Fruit fly (Drosophila melanogaster): ENCODE results near the gene Secp43.
A peak's percentile ranks its signal among the peaks of the same experiment; 100 is the strongest.

Secp43 gene

DNA sequence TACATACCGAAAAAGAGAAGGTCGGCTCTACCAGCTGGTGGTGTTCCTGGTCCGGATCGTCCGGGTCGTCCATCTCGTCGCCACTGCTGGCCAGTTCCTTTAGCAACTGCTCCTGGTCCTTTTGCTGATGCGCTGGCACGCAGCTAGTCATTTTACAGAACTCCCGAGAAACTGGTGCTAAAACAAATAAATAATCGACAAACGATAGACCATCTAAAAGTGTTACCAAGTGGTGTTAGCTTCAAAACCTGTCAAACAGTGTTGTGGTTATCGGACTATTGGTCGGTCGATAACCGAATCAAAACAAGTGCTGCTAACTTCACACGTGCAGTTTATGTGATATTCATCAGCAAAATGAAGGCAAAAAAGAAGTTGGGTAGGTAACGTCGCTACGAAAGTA lies 9.8 kb downstream of the Secp43 start, which contains the start of the genes morgue and Elp3:
Gene morgue (minus strand): TSS at position 224 of the 400 bp plus-strand sequence.
Gene Elp3 (plus strand): TSS at position 276 of the 400 bp plus-strand sequence.
- TF ChIP-seq Pif1B (GFP tag; optimal IDR thresholded peaks at IDR 0.05) (no peak), CG14655 (GFP tag; optimal IDR thresholded peaks at IDR 0.05) (no peak), CG8159 (tag; optimal IDR thresholded peaks at IDR 0.05) (no peak), CG4496 (GFP tag; IDR thresholded peaks at IDR 0.05) (no peak), Pif1A (GFP tag; optimal IDR thresholded peaks at IDR 0.05) (no peak), gl (tag; optimal IDR thresholded peaks at IDR 0.05) (no peak), Ets98B (GFP tag; IDR thresholded peaks at IDR 0.05) (no peak), CG8301 (tag; optimal IDR thresholded peaks at IDR 0.05) (no peak), EcR (GFP tag; optimal IDR thresholded peaks at IDR 0.05) (no peak), CG17806 (tag; optimal IDR thresholded peaks at IDR 0.05) (no peak)

DNA sequence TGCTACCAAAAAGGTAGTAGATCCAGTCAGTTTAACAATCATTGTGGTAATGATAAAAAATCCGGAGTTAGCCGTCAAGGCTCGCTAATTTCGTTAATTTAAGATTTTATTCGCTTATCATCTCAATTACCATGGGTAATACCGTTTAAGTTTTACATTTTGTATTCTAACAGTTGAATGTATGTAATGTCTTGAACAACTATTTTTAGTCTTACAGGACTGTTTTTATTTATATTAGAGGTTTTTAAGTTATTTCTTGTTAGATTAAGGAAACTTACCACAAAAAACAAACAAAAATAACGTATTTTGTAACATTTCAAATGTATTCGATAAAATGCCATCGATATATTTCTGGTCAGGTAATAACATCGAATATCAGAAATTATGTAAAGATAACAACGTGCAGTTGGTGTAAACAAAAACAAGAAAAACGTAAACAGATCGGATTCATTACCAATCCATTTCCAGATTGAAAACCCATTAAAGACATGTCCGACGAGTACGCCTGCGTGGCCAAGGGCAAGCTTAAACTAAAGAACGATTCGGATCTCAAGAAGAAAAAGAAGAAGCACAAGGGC lies 12.2 kb downstream of the Secp43 start, which contains the start of the genes Sfp24F and CG15432:
Gene Sfp24F (minus strand): TSS at position 51 of the 578 bp plus-strand sequence.
Gene CG15432 (plus strand): TSS at position 311 of the 578 bp plus-strand sequence.
- TF ChIP-seq Snoo (tag; optimal IDR thresholded peaks at IDR 0.05) = no peak
- TF ChIP-seq CG8301 (tag; optimal IDR thresholded peaks at IDR 0.05) = no peak
- TF ChIP-seq CG8159 (tag; optimal IDR thresholded peaks at IDR 0.05) = no peak
- TF ChIP-seq Pif1B (GFP tag; optimal IDR thresholded peaks at IDR 0.05) = no peak
- no peak for TF ChIP-seq CG32121 (GFP tag; IDR thresholded peaks at IDR 0.05)
- no peak for TF ChIP-seq CG34367 (tag; optimal IDR thresholded peaks at IDR 0.05)
- no peak for TF ChIP-seq fd96Ca (GFP tag; IDR thresholded peaks at IDR 0.05)
- no peak for TF ChIP-seq D1 (tag; optimal IDR thresholded peaks at IDR 0.05)
- no peak for TF ChIP-seq CG4496 (GFP tag; IDR thresholded peaks at IDR 0.05)
- no peak for TF ChIP-seq rn (GFP tag; IDR thresholded peaks at IDR 0.05)
- TF ChIP-seq CG15710 (tag; optimal IDR thresholded peaks at IDR 0.05) = no peak
- TF ChIP-seq CG17806 (tag; optimal IDR thresholded peaks at IDR 0.05) = no peak
- TF ChIP-seq CG9948 (tag; optimal IDR thresholded peaks at IDR 0.05) = no peak
- no peak for TF ChIP-seq Pif1A (GFP tag; optimal IDR thresholded peaks at IDR 0.05)
- no peak for TF ChIP-seq EcR (GFP tag; optimal IDR thresholded peaks at IDR 0.05)
- no peak for TF ChIP-seq CG10348 (GFP tag; IDR thresholded peaks at IDR 0.05)
- no peak for TF ChIP-seq Ets98B (GFP tag; IDR thresholded peaks at IDR 0.05)
- no peak for TF ChIP-seq CG14655 (GFP tag; optimal IDR thresholded peaks at IDR 0.05)

DNA sequence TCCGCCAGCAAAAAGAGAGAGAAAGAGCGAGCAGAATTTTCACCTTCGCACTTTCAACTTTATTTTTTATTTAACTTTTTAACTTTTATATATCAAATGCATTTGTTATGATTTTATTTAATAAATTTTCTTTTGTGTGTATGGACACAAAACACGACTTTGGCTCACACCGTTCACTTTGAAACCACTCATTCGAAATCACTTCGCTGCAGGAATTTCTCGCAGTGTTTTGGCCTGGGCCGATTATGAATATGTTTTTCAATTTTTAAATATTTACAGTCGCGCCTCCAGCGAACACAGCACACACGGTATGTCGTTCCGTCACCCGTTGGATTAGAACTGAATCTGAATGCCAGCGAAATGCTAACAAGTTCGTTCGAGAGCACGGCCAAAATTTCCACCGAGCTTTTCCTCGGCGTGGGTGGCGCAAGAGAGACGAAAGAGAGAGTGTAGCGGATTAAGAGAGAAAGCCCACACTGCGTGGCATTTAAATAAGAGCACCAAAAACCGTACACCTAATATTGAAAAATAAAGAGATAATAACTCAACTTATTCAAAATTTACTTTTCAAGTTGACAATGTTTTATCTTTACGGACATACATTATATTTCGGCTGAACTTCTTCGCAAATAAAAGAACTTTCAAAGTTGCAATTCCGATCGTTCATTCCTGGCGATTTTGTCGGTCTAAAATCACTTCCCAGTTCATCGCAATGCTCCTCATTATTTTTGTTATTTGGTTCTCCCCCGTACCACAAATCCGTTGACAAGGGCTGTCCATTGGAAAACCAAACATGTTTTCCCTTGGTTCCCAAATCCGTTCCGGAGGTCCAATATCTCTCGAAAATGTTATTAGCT lies 13.1 kb downstream of the Secp43 start, which contains the start of gene CG15431:
Gene CG15431 (minus strand): TSS at position 402 of the 857 bp plus-strand sequence.
- TF ChIP-seq CG8159 (tag; optimal IDR thresholded peaks at IDR 0.05) = peak; percentile 35
- TF ChIP-seq gl (tag; optimal IDR thresholded peaks at IDR 0.05) = no peak
- peak; percentile 15; the same call in 1 of the 2 replicates for TF ChIP-seq CG32121 (GFP tag; IDR thresholded peaks at IDR 0.05)
- TF ChIP-seq CG17806 (tag; optimal IDR thresholded peaks at IDR 0.05) = no peak
- TF ChIP-seq fd96Ca (GFP tag; IDR thresholded peaks at IDR 0.05) = peak; percentile 67; the same call in 2 of the 3 replicates
- TF ChIP-seq CG12605 (GFP tag; IDR thresholded peaks at IDR 0.05) = no peak
- TF ChIP-seq Pif1B (GFP tag; optimal IDR thresholded peaks at IDR 0.05) = no peak
- peak; percentile 41 for TF ChIP-seq Ets98B (GFP tag; IDR thresholded peaks at IDR 0.05)
- no peak for TF ChIP-seq CG15710 (tag; optimal IDR thresholded peaks at IDR 0.05)
- TF ChIP-seq CG9948 (tag; optimal IDR thresholded peaks at IDR 0.05) = no peak
- TF ChIP-seq CG4496 (GFP tag; IDR thresholded peaks at IDR 0.05) = peak; percentile 63; the same call in 1 of the 3 replicates
- no peak for TF ChIP-seq rn (GFP tag; IDR thresholded peaks at IDR 0.05)
- TF ChIP-seq CG34367 (tag; optimal IDR thresholded peaks at IDR 0.05) = no peak
- TF ChIP-seq CG8301 (tag; optimal IDR thresholded peaks at IDR 0.05) = no peak
- TF ChIP-seq CG14655 (GFP tag; optimal IDR thresholded peaks at IDR 0.05) = no peak
- no peak for TF ChIP-seq Pif1A (GFP tag; optimal IDR thresholded peaks at IDR 0.05)
- TF ChIP-seq Snoo (tag; optimal IDR thresholded peaks at IDR 0.05) = no peak

DNA sequence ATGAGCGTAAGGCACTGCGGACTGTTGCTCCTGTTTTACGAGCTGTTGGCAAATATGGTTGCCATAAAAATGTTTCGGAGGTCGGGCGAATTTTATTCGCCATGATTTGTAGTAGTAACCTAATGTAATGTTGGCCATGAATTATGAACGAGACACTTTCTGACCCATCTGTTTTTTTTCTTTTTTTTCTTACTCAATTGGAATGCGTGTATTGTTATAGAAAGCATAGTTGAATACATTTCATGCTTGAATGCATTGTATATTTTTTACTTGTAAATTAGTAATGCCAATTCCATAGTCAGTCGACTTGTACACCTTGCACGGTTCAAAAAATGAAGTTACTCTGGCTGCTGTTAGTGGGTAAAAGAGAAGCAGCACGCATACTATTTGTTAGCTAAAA lies 16.8 kb downstream of the Secp43 start, which contains the start of gene CG43056:
Gene CG43056 (plus strand): TSS at position 301 of the 400 bp plus-strand sequence.
- TF ChIP-seq rn (GFP tag; IDR thresholded peaks at IDR 0.05) (no peak), gl (tag; optimal IDR thresholded peaks at IDR 0.05) (no peak), Pif1A (GFP tag; optimal IDR thresholded peaks at IDR 0.05) (no peak), CG9948 (tag; optimal IDR thresholded peaks at IDR 0.05) (no peak), CG15710 (tag; optimal IDR thresholded peaks at IDR 0.05) (no peak), CG8159 (tag; optimal IDR thresholded peaks at IDR 0.05) (no peak), EcR (GFP tag; optimal IDR thresholded peaks at IDR 0.05) (no peak), CG10348 (GFP tag; IDR thresholded peaks at IDR 0.05) (no peak), Ets98B (GFP tag; IDR thresholded peaks at IDR 0.05) (no peak)

DNA sequence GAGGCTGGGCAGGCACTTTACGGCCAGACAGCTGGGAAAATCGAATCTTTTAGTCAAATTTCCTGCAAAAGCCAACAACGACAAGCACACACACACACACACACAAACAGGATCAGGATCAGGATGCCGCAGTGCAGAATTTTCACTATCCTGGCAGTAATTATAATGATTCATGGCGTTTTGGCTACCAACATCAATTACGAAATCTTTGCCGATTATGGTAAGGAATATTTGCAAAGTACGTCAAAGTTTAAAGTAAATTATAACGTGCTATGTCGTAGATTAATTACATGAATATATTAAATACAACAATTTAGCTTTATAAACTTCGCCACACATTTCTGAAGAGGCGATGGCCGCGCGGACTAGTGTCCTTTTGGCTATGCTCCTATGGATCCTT lies 20.6 kb downstream of the Secp43 start, which contains the start of the genes CG34177 and CG34178:
Gene CG34177 (plus strand): TSS at position 301 of the 400 bp plus-strand sequence.
Gene CG34178 (plus strand): TSS at position 301 of the 400 bp plus-strand sequence.
- TF ChIP-seq CG14655 (GFP tag; optimal IDR thresholded peaks at IDR 0.05) (no peak), CG15710 (tag; optimal IDR thresholded peaks at IDR 0.05) (no peak), fd96Ca (GFP tag; IDR thresholded peaks at IDR 0.05) (no peak), CG9948 (tag; optimal IDR thresholded peaks at IDR 0.05) (no peak), CG34367 (tag; optimal IDR thresholded peaks at IDR 0.05) (no peak), CG10348 (GFP tag; IDR thresholded peaks at IDR 0.05) (no peak), CG8159 (tag; optimal IDR thresholded peaks at IDR 0.05) (no peak), Pif1B (GFP tag; optimal IDR thresholded peaks at IDR 0.05) (no peak), CG4496 (GFP tag; IDR thresholded peaks at IDR 0.05) (no peak)
